Fruit fly (Drosophila melanogaster) whole organism, pupa: ENCODE data around the gene CG42841.

Experiments used
- CG9948 ChIP-seq: fragments of 200-800 bp; sonication (Bioruptor generic); optimal IDR thresholded peaks from 2 replicates; lab custom pipeline; 2018; ENCODE audit warnings: missing biosample characterization, mild to moderate bottlenecking, missing genetic modification characterization, moderate library complexity
- EcR ChIP-seq: fragments of 200-800 bp; sonication (Bioruptor generic); optimal IDR thresholded peaks from 3 replicates; lab custom pipeline; 2019; ENCODE audit warnings: missing biosample characterization, missing genetic modification characterization, mild to moderate bottlenecking, moderate library complexity, missing genetic modification reagents
- Snoo ChIP-seq: fragments of 200-800 bp; sonication (Bioruptor generic); optimal IDR thresholded peaks from 3 replicates; lab custom pipeline; 2017; ENCODE audit warnings: missing biosample characterization, mild to moderate bottlenecking, missing genetic modification characterization, inconsistent platforms

dm6 chr3L:1964599-1965143 is 40.8 kb downstream of the CG42841 start:
- TF ChIP-seq Snoo (tag; lab: Kevin White, UChicago) (no peak), EcR (GFP tag; lab: Kevin White, UChicago) (no peak), CG9948 (tag; lab: Kevin White, UChicago) (no peak)
